Worm (Caenorhabditis elegans) whole organism, mixed stage, embryonic: Measurements from ENCODE around the gene ceh-31.

Experiments used
- blmp-1 ChIP-seq: fragments of 150-350 bp; optimal IDR thresholded peaks from 2 replicates; lab custom pipeline; 2014; ENCODE audit warnings: missing biosample characterization, missing genetic modification characterization
- ceh-39 ChIP-seq: fragments of 150-350 bp; optimal IDR thresholded peaks from 2 replicates; lab custom pipeline; 2014; ENCODE audit warnings: missing biosample characterization, missing genetic modification characterization
- ceh-43 ChIP-seq: fragments of 200-800 bp; sonication (Bioruptor generic); optimal IDR thresholded peaks from 2 replicates; lab custom pipeline; 2018; ENCODE audit warnings: mild to moderate bottlenecking, missing genetic modification characterization, moderate library complexity, missing compliant biosample characterization
- elt-1 ChIP-seq: sonication (generic microtip); optimal IDR thresholded peaks from 2 replicates; lab custom pipeline; 2017; ENCODE audit warnings: missing genetic modification characterization, mild to moderate bottlenecking, missing compliant biosample characterization, antibody characterized with exemption, moderate library complexity, borderline replicate concordance; ENCODE audit not compliant: insufficient read depth
- elt-3 ChIP-seq: fragments of 150-350 bp; optimal IDR thresholded peaks from 2 replicates; lab custom pipeline; 2014; ENCODE audit warnings: missing biosample characterization, missing genetic modification characterization
- lsy-2 ChIP-seq: fragments of 150-350 bp; optimal IDR thresholded peaks from 2 replicates; lab custom pipeline; 2014; ENCODE audit warnings: missing biosample characterization, missing genetic modification characterization
- mab-5 ChIP-seq: fragments of 150-350 bp; optimal IDR thresholded peaks from 2 replicates; lab custom pipeline; 2014; ENCODE audit warnings: missing biosample characterization, missing genetic modification characterization
- nhr-237 ChIP-seq: fragments of 150-350 bp; optimal IDR thresholded peaks from 2 replicates; lab custom pipeline; 2014; ENCODE audit warnings: missing biosample characterization, missing genetic modification characterization
- nhr-28 ChIP-seq: fragments of 150-350 bp; optimal IDR thresholded peaks from 2 replicates; lab custom pipeline; 2014; ENCODE audit warnings: missing biosample characterization, missing genetic modification characterization
- snpc-4 ChIP-seq: fragments of 150-350 bp; optimal IDR thresholded peaks from 2 replicates; lab custom pipeline; 2014; ENCODE audit warnings: missing biosample characterization, missing genetic modification characterization
- ztf-11 ChIP-seq: fragments of 150-350 bp; optimal IDR thresholded peaks from 2 replicates; lab custom pipeline; 2014; ENCODE audit warnings: missing biosample characterization, missing genetic modification characterization

DNA sequence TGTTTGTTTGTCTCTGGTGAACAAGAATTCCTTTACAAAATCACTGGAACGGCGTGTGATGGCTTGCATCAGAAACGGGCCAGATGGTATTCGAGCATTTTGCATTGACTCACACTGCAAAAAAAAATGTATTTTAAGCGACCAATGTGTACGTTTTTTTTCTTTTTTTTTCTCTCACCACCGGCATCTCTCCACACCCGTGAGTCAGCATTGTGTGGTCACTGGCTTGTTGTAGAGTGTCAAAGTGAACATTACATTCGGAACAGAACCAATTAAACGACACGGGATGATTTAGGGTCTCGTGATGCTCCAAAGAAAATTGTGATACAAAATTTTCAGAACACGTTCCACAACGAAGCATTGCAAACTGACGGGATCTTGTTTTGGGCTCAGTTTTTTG is 31.3 kb upstream of the ceh-31 start:
- TF ChIP-seq nhr-237 (tag; lab: Kevin White, UChicago) = no peak
- no peak for TF ChIP-seq ceh-39 (tag; lab: Kevin White, UChicago)
- no peak for TF ChIP-seq ceh-43 (GFP tag; lab: Kevin White, UChicago)
- TF ChIP-seq blmp-1 (tag; lab: Kevin White, UChicago) = no peak
- no peak for TF ChIP-seq ztf-11 (tag; lab: Kevin White, UChicago)
- TF ChIP-seq elt-3 (tag; lab: Kevin White, UChicago) = no peak
- TF ChIP-seq nhr-28 (tag; lab: Kevin White, UChicago) = no peak
- TF ChIP-seq lsy-2 (tag; lab: Kevin White, UChicago) = no peak
- TF ChIP-seq snpc-4 (tag; lab: Kevin White, UChicago) = no peak
- TF ChIP-seq elt-1 (tag; lab: Kevin White, UChicago) = no peak
- TF ChIP-seq mab-5 = no peak
